Worm (Caenorhabditis elegans): ENCODE measurements around the gene mtm-9.

mtm-9 gene

DNA sequence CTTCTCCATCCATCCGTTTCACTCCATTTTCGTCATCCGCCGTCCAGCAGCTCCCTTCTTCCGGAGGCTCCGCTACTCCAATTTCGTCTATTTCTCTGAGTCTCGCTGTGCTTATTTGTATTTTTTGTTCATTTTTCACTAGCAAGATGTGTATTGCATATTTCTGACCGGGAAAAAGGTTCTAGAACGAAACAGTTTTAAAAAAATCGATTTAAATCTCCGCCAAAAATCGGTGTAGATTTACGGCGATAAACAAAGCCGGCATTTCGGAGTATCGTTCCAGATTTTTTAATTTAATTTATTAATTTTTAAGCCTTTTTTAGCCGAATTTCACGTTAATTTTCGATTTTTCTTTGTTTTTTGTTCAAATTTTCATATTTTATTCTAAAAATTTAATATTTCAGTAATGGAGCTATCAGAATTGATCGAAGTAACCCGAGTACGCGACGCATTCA lies at the start of gene mtm-9:
Gene mtm-9 (plus strand): TSS at position 405 of the 455 bp plus-strand sequence.
- TF ChIP-seq dpl-1 (GFP tag; optimal IDR thresholded peaks at IDR 0.05): peak; percentile 39
- TF ChIP-seq sptf-2 (GFP tag; optimal IDR thresholded peaks at IDR 0.05): no peak
- TF ChIP-seq lin-54 (GFP tag; optimal IDR thresholded peaks at IDR 0.05): peak; percentile 82
- peak; percentile 57 for TF ChIP-seq efl-1 (GFP tag; optimal IDR thresholded peaks at IDR 0.05)
- peak; percentile 91 for TF ChIP-seq attf-3 (GFP tag; conservative IDR thresholded peaks at IDR 0.05)
- TF ChIP-seq rcor-1 (GFP tag; IDR thresholded peaks at IDR 0.05): no peak
- TF ChIP-seq dpff-1 (tag; optimal IDR thresholded peaks at IDR 0.05): no peak
- no peak for TF ChIP-seq Y53F4B.3 (GFP tag; IDR thresholded peaks at IDR 0.05)
- no peak for TF ChIP-seq Y67H2A.10 (GFP tag; conservative IDR thresholded peaks at IDR 0.05)
- TF ChIP-seq athp-1 (tag; optimal IDR thresholded peaks at IDR 0.05): no peak
- TF ChIP-seq snpc-3.4 (tag; optimal IDR thresholded peaks at IDR 0.05): no peak
- peak in 1 of 3 experiments; percentile 58 for TF ChIP-seq lin-35 (GFP tag; optimal IDR thresholded peaks at IDR 0.05)
- no peak for TF ChIP-seq gei-17 (GFP tag; optimal IDR thresholded peaks at IDR 0.05)
- TF ChIP-seq ztf-26 (tag; optimal IDR thresholded peaks at IDR 0.05): no peak
- no peak for TF ChIP-seq mxl-1 (tag; optimal IDR thresholded peaks at IDR 0.05)
- no peak for TF ChIP-seq ceh-27 (GFP tag; optimal IDR thresholded peaks at IDR 0.05)

- TF ChIP-seq nhr-90 (tag; optimal IDR thresholded peaks at IDR 0.05): no peak
- TF ChIP-seq ekl-4 (GFP tag; IDR thresholded peaks at IDR 0.05): no peak
- TF ChIP-seq hmg-20 (GFP tag; IDR thresholded peaks at IDR 0.05): no peak
Observed at ce11 chrV:3693657-3694056, 49.7 kb upstream of the mtm-9 start.

DNA sequence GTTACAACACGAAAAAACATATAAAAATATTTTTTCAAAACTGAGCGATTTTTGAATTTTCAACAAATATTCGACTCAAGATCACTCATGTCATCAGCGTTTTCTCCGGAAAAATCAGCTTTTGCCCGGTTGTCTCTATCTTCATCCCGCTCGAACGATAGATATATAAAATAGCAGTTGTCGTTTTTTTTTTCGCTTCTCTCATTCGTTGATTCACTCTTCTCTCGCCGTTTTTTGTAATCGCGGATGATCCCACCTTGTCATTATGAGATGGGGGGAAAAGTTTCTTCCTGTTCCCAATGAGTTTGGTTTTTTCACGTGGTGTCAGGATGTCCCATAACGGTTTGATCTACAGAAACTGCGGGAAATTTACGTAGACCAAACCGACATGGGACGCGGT lies 48.1 kb upstream of the mtm-9 start:
- TF ChIP-seq rpc-1 (optimal IDR thresholded peaks at IDR 0.05): no peak
- no peak for TF ChIP-seq rpc-1 (tag; optimal IDR thresholded peaks at IDR 0.05)
- no peak for TF ChIP-seq hsf-1 (GFP tag; IDR thresholded peaks at IDR 0.05)
- no peak for TF ChIP-seq unc-62 (GFP tag; optimal IDR thresholded peaks at IDR 0.05)
- no peak for TF ChIP-seq let-607 (tag; optimal IDR thresholded peaks at IDR 0.05)
- no peak for TF ChIP-seq efl-1 (GFP tag; optimal IDR thresholded peaks at IDR 0.05)
- TF ChIP-seq egrh-3 (GFP tag; IDR thresholded peaks at IDR 0.05): no peak
- no peak for TF ChIP-seq him-1 (tag; optimal IDR thresholded peaks at IDR 0.05)
- no peak for TF ChIP-seq aptf-3 (GFP tag; IDR thresholded peaks at IDR 0.05)
- no peak for TF ChIP-seq ztf-22 (GFP tag; optimal IDR thresholded peaks at IDR 0.05)

ce11 chrV:3697071-3697470 lies 46.3 kb upstream of the mtm-9 start:
- TF ChIP-seq Y53G8AR.9 (GFP tag; conservative IDR thresholded peaks at IDR 0.05): no peak
- TF ChIP-seq lin-40 (tag; optimal IDR thresholded peaks at IDR 0.05): peak; percentile 24
- TF ChIP-seq lin-26 (GFP tag; IDR thresholded peaks at IDR 0.05): no peak
- TF ChIP-seq chd-7 (tag; optimal IDR thresholded peaks at IDR 0.05): peak; percentile 3
- TF ChIP-seq hsf-1 (GFP tag; IDR thresholded peaks at IDR 0.05): no peak
- peak; percentile 20 for TF ChIP-seq ets-4 (GFP tag; optimal IDR thresholded peaks at IDR 0.05)
- TF ChIP-seq tbx-9 (tag; optimal IDR thresholded peaks at IDR 0.05; ENCODE audit: borderline replicate concordance): no peak
- TF ChIP-seq F57A8.1 (GFP tag; optimal IDR thresholded peaks at IDR 0.05): no peak
- TF ChIP-seq ccch-3 (GFP tag; optimal IDR thresholded peaks at IDR 0.05): no peak
- TF ChIP-seq atf-7 (tag; optimal IDR thresholded peaks at IDR 0.05): peak; percentile 59
- TF ChIP-seq nhr-90 (tag; optimal IDR thresholded peaks at IDR 0.05): peak; percentile 44
- TF ChIP-seq lir-1 (GFP tag; conservative IDR thresholded peaks at IDR 0.05): no peak
- TF ChIP-seq let-607 (tag; optimal IDR thresholded peaks at IDR 0.05): peak in 1 of 2 experiments; percentile 54
- peak; percentile 43 for TF ChIP-seq dox-1 (GFP tag; IDR thresholded peaks at IDR 0.05)
- no peak for TF ChIP-seq C06A6.2 (GFP tag; conservative IDR thresholded peaks at IDR 0.05)
- no peak for TF ChIP-seq bed-2 (GFP tag; IDR thresholded peaks at IDR 0.05)
- TF ChIP-seq F37B4.10 (GFP tag; IDR thresholded peaks at IDR 0.05): no peak
- no peak for TF ChIP-seq ztf-25 (GFP tag; IDR thresholded peaks at IDR 0.05)
- TF ChIP-seq nhr-80 (tag; optimal IDR thresholded peaks at IDR 0.05): peak; percentile 91
- no peak for TF ChIP-seq attf-3 (GFP tag; conservative IDR thresholded peaks at IDR 0.05)
- no peak for TF ChIP-seq attf-6 (GFP tag; IDR thresholded peaks at IDR 0.05)
- TF ChIP-seq tbp1 (GFP tag; optimal IDR thresholded peaks at IDR 0.05): peak; percentile 41
